Fruit fly (Drosophila melanogaster) whole organism, embryonic: ENCODE results near the gene Gr28a.

Source experiments
- CG10274 ChIP-seq: fragments of 200-800 bp; sonication (Bioruptor generic); optimal IDR thresholded peaks from 3 replicates; lab custom pipeline; 2017; ENCODE audit warnings: missing biosample characterization, mild to moderate bottlenecking, missing genetic modification characterization
- CG10565 ChIP-seq: fragments of 200-800 bp; sonication (Bioruptor generic); optimal IDR thresholded peaks from 3 replicates; lab custom pipeline; 2016; ENCODE audit warnings: missing biosample characterization, mild to moderate bottlenecking, missing genetic modification characterization
- CG10654 ChIP-seq: fragments of 200-800 bp; sonication (Bioruptor generic); optimal IDR thresholded peaks from 2 replicates; lab custom pipeline; 2016; ENCODE audit warnings: missing biosample characterization, missing genetic modification characterization
- CG12659 ChIP-seq: fragments of 200-800 bp; sonication (Bioruptor generic); optimal IDR thresholded peaks from 3 replicates; lab custom pipeline; 2017; ENCODE audit warnings: mild to moderate bottlenecking, missing biosample characterization, missing genetic modification reagents, missing genetic modification characterization
- CG13123 ChIP-seq: fragments of 200-800 bp; sonication (Bioruptor generic); optimal IDR thresholded peaks from 2 replicates; lab custom pipeline; 2016; ENCODE audit warnings: missing biosample characterization, missing genetic modification characterization
- CG13624 ChIP-seq: fragments of 200-800 bp; sonication (Bioruptor generic); optimal IDR thresholded peaks from 2 replicates; lab custom pipeline; 2016; ENCODE audit warnings: missing biosample characterization, missing genetic modification characterization
- CG15073 ChIP-seq: fragments of 200-800 bp; sonication (Bioruptor generic); optimal IDR thresholded peaks from 2 replicates; lab custom pipeline; 2016; ENCODE audit warnings: missing biosample characterization, missing genetic modification characterization
- CG1792 ChIP-seq: fragments of 200-800 bp; sonication (Bioruptor generic); optimal IDR thresholded peaks from 2 replicates; lab custom pipeline; 2016; ENCODE audit warnings: missing biosample characterization, missing genetic modification characterization
- CG2199 ChIP-seq: fragments of 200-800 bp; sonication (Bioruptor generic); IDR thresholded peaks from 3 replicates; pipeline ENCODE4 v1.3.6; 2022; ENCODE audit warnings: missing biosample characterization, missing genetic modification characterization
- CG31441 ChIP-seq: fragments of 200-800 bp; sonication (Bioruptor generic); IDR thresholded peaks from 2 replicates; pipeline ENCODE4 v1.3.6; 2022; ENCODE audit warnings: missing biosample characterization, missing genetic modification characterization
- CG5180 ChIP-seq: fragments of 200-800 bp; sonication (Bioruptor generic); optimal IDR thresholded peaks from 3 replicates; lab custom pipeline; 2017; ENCODE audit warnings: missing biosample characterization, missing genetic modification characterization, mild to moderate bottlenecking, moderate library complexity, missing genetic modification reagents
- CG7786 ChIP-seq: fragments of 200-800 bp; sonication (Bioruptor generic); optimal IDR thresholded peaks from 2 replicates; lab custom pipeline; 2016; ENCODE audit warnings: missing biosample characterization, missing genetic modification characterization
- CG7839 ChIP-seq: fragments of 200-800 bp; sonication (Bioruptor generic); optimal IDR thresholded peaks from 3 replicates; lab custom pipeline; 2018; ENCODE audit warnings: missing biosample characterization, mild to moderate bottlenecking, missing genetic modification characterization, moderate library complexity
- CG8290 ChIP-seq, 3 experiments: fragments of 200-800 bp; sonication (Bioruptor generic); optimal IDR thresholded peaks; 2 replicates each; lab custom pipeline; 2016 to 2019; ENCODE audit warnings: missing biosample characterization in 3 of 3, missing genetic modification characterization in 3 of 3, mild to moderate bottlenecking in 2 of 3, moderate library complexity in 1 of 3
- Dad ChIP-seq: fragments of 200-800 bp; sonication (Bioruptor generic); optimal IDR thresholded peaks from 3 replicates; lab custom pipeline; 2016; ENCODE audit warnings: missing biosample characterization, missing genetic modification characterization
- Dek ChIP-seq: fragments of 200-800 bp; sonication (Bioruptor generic); optimal IDR thresholded peaks from 3 replicates; lab custom pipeline; 2019; ENCODE audit warnings: missing biosample characterization, mild to moderate bottlenecking, missing genetic modification characterization, moderate library complexity
- Drgx ChIP-seq: fragments of 200-800 bp; sonication (Bioruptor generic); IDR thresholded peaks from 2 replicates; pipeline ENCODE4 v1.3.6; 2022; ENCODE audit warnings: missing biosample characterization, missing genetic modification characterization
- Eip74EF ChIP-seq, 2 experiments: fragments of 200-800 bp in 1 of 2; fragments of >200 bp in 1 of 2; sonication (Bioruptor generic) in 1 of 2; optimal IDR thresholded peaks; 2 replicates each; lab custom pipeline; 2017 to 2019; ENCODE audit warnings: missing biosample characterization in 2 of 2, missing genetic modification characterization in 2 of 2, mild to moderate bottlenecking in 1 of 2, moderate library complexity in 1 of 2
- HLH3B ChIP-seq: fragments of 200-800 bp; sonication (Bioruptor generic); IDR thresholded peaks from 2 replicates; pipeline ENCODE4 v1.3.6; 2022; ENCODE audit warnings: missing biosample characterization, missing genetic modification characterization
- Hr39 ChIP-seq: fragments of >200 bp; optimal IDR thresholded peaks from 2 replicates; lab custom pipeline; 2017
- MBD-R2 ChIP-seq: fragments of 200-800 bp; sonication (Bioruptor generic); IDR thresholded peaks from 2 replicates; pipeline ENCODE4 v1.3.6; 2022; ENCODE audit warnings: missing biosample characterization, missing genetic modification characterization
- Rfx ChIP-seq: fragments of 200-800 bp; sonication (Bioruptor generic); IDR thresholded peaks from 2 replicates; pipeline ENCODE4 v1.3.6; 2022; ENCODE audit warnings: missing biosample characterization, missing genetic modification characterization
- Xbp1 ChIP-seq: fragments of 200-800 bp; sonication (Bioruptor generic); optimal IDR thresholded peaks from 3 replicates; lab custom pipeline; 2016; ENCODE audit warnings: missing biosample characterization, mild to moderate bottlenecking, missing genetic modification characterization
- ac ChIP-seq: fragments of 200-800 bp; sonication (Bioruptor generic); optimal IDR thresholded peaks from 3 replicates; lab custom pipeline; 2017; ENCODE audit warnings: missing biosample characterization, mild to moderate bottlenecking, missing genetic modification characterization
- br ChIP-seq: fragments of >200 bp; optimal IDR thresholded peaks from 2 replicates; lab custom pipeline; 2017
- chm ChIP-seq: fragments of 200-800 bp; sonication (Bioruptor generic); IDR thresholded peaks from 2 replicates; pipeline ENCODE4 v1.3.6; 2022; ENCODE audit warnings: missing biosample characterization, missing genetic modification characterization
- corto ChIP-seq: fragments of 200-800 bp; sonication (Bioruptor generic); optimal IDR thresholded peaks from 2 replicates; lab custom pipeline; 2016; ENCODE audit warnings: missing biosample characterization, mild to moderate bottlenecking, missing genetic modification characterization, moderate library complexity
- danr ChIP-seq: fragments of 200-800 bp; sonication (Bioruptor generic); IDR thresholded peaks from 2 replicates; pipeline ENCODE4 v1.3.6; 2022; ENCODE audit warnings: missing biosample characterization, missing genetic modification characterization
- dati ChIP-seq: fragments of 200-800 bp; sonication (Bioruptor generic); IDR thresholded peaks from 2 replicates; pipeline ENCODE4 v1.3.6; 2022; ENCODE audit warnings: missing biosample characterization, missing genetic modification characterization
- hkb ChIP-seq, 2 experiments: fragments of 200-800 bp in 1 of 2; fragments of >200 bp in 1 of 2; sonication (Bioruptor generic) in 1 of 2; IDR thresholded peaks in 1 of 2; optimal IDR thresholded peaks in 1 of 2; 2 replicates each; pipeline versions ENCODE4 v1.3.6 to Lab custom; 2017 to 2022; ENCODE audit warnings: missing biosample characterization in 1 of 2, missing genetic modification characterization in 1 of 2
- ken ChIP-seq: fragments of 200-800 bp; sonication (Bioruptor generic); IDR thresholded peaks from 3 replicates; pipeline ENCODE4 v1.3.6; 2022; ENCODE audit warnings: missing biosample characterization, missing genetic modification characterization
- nerfin-2 ChIP-seq: fragments of 200-800 bp; sonication (Bioruptor generic); IDR thresholded peaks from 2 replicates; pipeline ENCODE4 v1.3.6; 2022; ENCODE audit warnings: missing biosample characterization, missing genetic modification characterization; ENCODE audit not compliant: partially characterized antibody
- pfk ChIP-seq: fragments of 200-800 bp; sonication (Bioruptor generic); optimal IDR thresholded peaks from 2 replicates; lab custom pipeline; 2018; ENCODE audit warnings: missing biosample characterization, mild to moderate bottlenecking, missing genetic modification characterization, moderate library complexity
- seq ChIP-seq: fragments of 200-800 bp; sonication (Bioruptor generic); IDR thresholded peaks from 2 replicates; pipeline ENCODE4 v1.3.6; 2022; ENCODE audit warnings: missing biosample characterization, missing genetic modification characterization
- sisA ChIP-seq: fragments of 200-800 bp; sonication (Bioruptor generic); IDR thresholded peaks from 2 replicates; pipeline ENCODE4 v1.3.6; 2022; ENCODE audit warnings: missing biosample characterization, missing genetic modification characterization
- ssp ChIP-seq: fragments of 200-800 bp; sonication (Bioruptor generic); IDR thresholded peaks from 2 replicates; pipeline ENCODE4 v1.3.6; 2022; ENCODE audit warnings: missing biosample characterization, missing genetic modification characterization
- unc-4 ChIP-seq: fragments of 200-800 bp; sonication (Bioruptor generic); IDR thresholded peaks from 2 replicates; pipeline ENCODE4 v1.3.6; 2022; ENCODE audit warnings: missing biosample characterization, missing genetic modification characterization; ENCODE audit not compliant: partially characterized antibody
- unpg ChIP-seq: fragments of 200-800 bp; sonication (Bioruptor generic); optimal IDR thresholded peaks from 3 replicates; lab custom pipeline; 2018; ENCODE audit warnings: missing biosample characterization, mild to moderate bottlenecking, missing genetic modification characterization, moderate library complexity
- yki ChIP-seq: fragments of >200 bp; optimal IDR thresholded peaks from 3 replicates; lab custom pipeline; 2018
- zen ChIP-seq: fragments of 200-800 bp; sonication (Bioruptor generic); optimal IDR thresholded peaks from 3 replicates; lab custom pipeline; 2018; ENCODE audit warnings: missing biosample characterization, mild to moderate bottlenecking, missing genetic modification characterization, moderate library complexity

Gr28a gene

dm6 chr2L:7426326-7427066 is 27.5 kb downstream of the Gr28a start, which contains the start of gene muc (continued):
- TF ChIP-seq HLH3B (GFP tag; lab: Robert Waterston, UW) = peak; percentile 45; the same call in 1 of the 2 replicates
- no peak for TF ChIP-seq CG10565 (GFP tag; lab: Kevin White, UChicago)
- no peak for TF ChIP-seq CG1792 (GFP tag; lab: Kevin White, UChicago)

- TF ChIP-seq CG2199 (GFP tag; lab: Robert Waterston, UW) = peak; percentile 30; the same call in 1 of the 3 replicates
- no peak for TF ChIP-seq MBD-R2 (GFP tag; lab: Robert Waterston, UW)
- no peak for TF ChIP-seq sisA
- no peak for TF ChIP-seq Drgx (GFP tag; lab: Robert Waterston, UW)
- no peak for TF ChIP-seq ac (GFP tag; lab: Kevin White, UChicago)
- no peak for TF ChIP-seq CG10654 (GFP tag; lab: Kevin White, UChicago)
- TF ChIP-seq Eip74EF (GFP tag; optimal IDR thresholded peaks at IDR 0.05; lab: Kevin White, UChicago) = no peak
- no peak for TF ChIP-seq CG7786 (GFP tag; lab: Kevin White, UChicago)
- TF ChIP-seq CG8290 (GFP tag; optimal IDR thresholded peaks at IDR 0.05; lab: Kevin White, UChicago) = no peak
- peak in 1 of 2 experiments; percentile 13 for TF ChIP-seq CG8290 (tag; optimal IDR thresholded peaks at IDR 0.05; lab: Kevin White, UChicago)
- TF ChIP-seq br (lab: Kevin White, UChicago) = no peak
- no peak for TF ChIP-seq CG7839 (tag; lab: Kevin White, UChicago)
- no peak for TF ChIP-seq unc-4 (GFP tag; lab: Robert Waterston, UW)
- TF ChIP-seq CG13123 (GFP tag; lab: Kevin White, UChicago) = no peak
- peak; percentile 50 for TF ChIP-seq CG10274 (GFP tag; lab: Kevin White, UChicago)
- TF ChIP-seq dati = no peak
- TF ChIP-seq corto (GFP tag; lab: Kevin White, UChicago) = no peak
- TF ChIP-seq hkb (optimal IDR thresholded peaks at IDR 0.05; lab: Kevin White, UChicago) = no peak
- no peak for TF ChIP-seq hkb (GFP tag; IDR thresholded peaks at IDR 0.05; lab: Robert Waterston, UW)
- peak; percentile 25; the same call in 1 of the 2 replicates for TF ChIP-seq chm (GFP tag; lab: Robert Waterston, UW)
- TF ChIP-seq ken (GFP tag; lab: Robert Waterston, UW) = 0 out of 3 replicates have a peak, but pooled peaks have one; percentile 18
- TF ChIP-seq Dad = no peak
- no peak for TF ChIP-seq yki (lab: Kevin White, UChicago)
- TF ChIP-seq Rfx = peak; percentile 3
- TF ChIP-seq CG31441 = no peak
- peak; percentile 47 for TF ChIP-seq CG15073 (GFP tag; lab: Kevin White, UChicago)
- no peak for TF ChIP-seq CG5180 (GFP tag; lab: Kevin White, UChicago)
- no peak for TF ChIP-seq nerfin-2
- TF ChIP-seq danr = no peak
- no peak for TF ChIP-seq pfk (GFP tag; lab: Kevin White, UChicago)
- TF ChIP-seq Hr39 = no peak
- TF ChIP-seq Dek (tag; lab: Kevin White, UChicago) = no peak
- TF ChIP-seq seq (GFP tag; lab: Robert Waterston, UW) = no peak
- TF ChIP-seq zen (tag; lab: Kevin White, UChicago) = no peak
- 0 out of 2 replicates have a peak, but pooled peaks have one; percentile 4 for TF ChIP-seq ssp (GFP tag; lab: Robert Waterston, UW)
- no peak for TF ChIP-seq CG13624 (GFP tag; lab: Kevin White, UChicago)
- TF ChIP-seq Xbp1 (GFP tag; lab: Kevin White, UChicago) = no peak
- no peak for TF ChIP-seq CG12659 (GFP tag; lab: Kevin White, UChicago)
- TF ChIP-seq unpg = no peak
These were observed 28.3 kb downstream of the Gr28a start for dm6 chr2L:7425690-7426056.
